Fruit fly (Drosophila melanogaster) whole organism, pupa: ENCODE results near the gene CG9150.

Source experiments
- CG10348 ChIP-seq: fragments of 200-800 bp; sonication (Bioruptor generic); IDR thresholded peaks from 2 replicates; pipeline ENCODE4 v1.3.6; 2022; ENCODE audit warnings: missing biosample characterization, missing genetic modification characterization
- CG12605 ChIP-seq: fragments of 200-800 bp; sonication (Bioruptor generic); IDR thresholded peaks from 2 replicates; pipeline ENCODE4 v1.3.6; 2022; ENCODE audit warnings: missing biosample characterization, missing genetic modification characterization
- CG13204 ChIP-seq: fragments of 200-800 bp; sonication (Bioruptor generic); optimal IDR thresholded peaks from 2 replicates; lab custom pipeline; 2018; ENCODE audit warnings: missing biosample characterization, mild to moderate bottlenecking, missing genetic modification characterization, moderate library complexity
- CG14655 ChIP-seq: fragments of 200-800 bp; sonication (Bioruptor generic); optimal IDR thresholded peaks from 3 replicates; lab custom pipeline; 2017; ENCODE audit warnings: mild to moderate bottlenecking, missing biosample characterization, missing genetic modification reagents, missing genetic modification characterization
- CG15710 ChIP-seq: fragments of 200-800 bp; sonication (Bioruptor generic); optimal IDR thresholded peaks from 2 replicates; lab custom pipeline; 2018; ENCODE audit warnings: missing biosample characterization, mild to moderate bottlenecking, missing genetic modification characterization, moderate library complexity
- CG17806 ChIP-seq: fragments of 200-800 bp; sonication (Bioruptor generic); optimal IDR thresholded peaks from 2 replicates; lab custom pipeline; 2018; ENCODE audit warnings: missing biosample characterization, mild to moderate bottlenecking, missing genetic modification characterization, moderate library complexity
- CG32121 ChIP-seq: fragments of 200-800 bp; sonication (Bioruptor generic); IDR thresholded peaks from 2 replicates; pipeline ENCODE4 v1.3.6; 2022; ENCODE audit warnings: missing biosample characterization, missing genetic modification characterization
- CG34367 ChIP-seq: fragments of 200-800 bp; sonication (Bioruptor generic); optimal IDR thresholded peaks from 2 replicates; lab custom pipeline; 2018; ENCODE audit warnings: missing biosample characterization, mild to moderate bottlenecking, missing genetic modification characterization
- CG4496 ChIP-seq: fragments of 200-800 bp; sonication (Bioruptor generic); IDR thresholded peaks from 3 replicates; pipeline ENCODE4 v1.3.6; 2022; ENCODE audit warnings: missing biosample characterization, missing genetic modification characterization
- CG8159 ChIP-seq: fragments of 200-800 bp; sonication (Bioruptor generic); optimal IDR thresholded peaks from 3 replicates; lab custom pipeline; 2018; ENCODE audit warnings: missing biosample characterization, mild to moderate bottlenecking, missing genetic modification characterization, moderate library complexity
- CG8301 ChIP-seq: fragments of 200-800 bp; sonication (Bioruptor generic); optimal IDR thresholded peaks from 2 replicates; lab custom pipeline; 2018; ENCODE audit warnings: missing biosample characterization, mild to moderate bottlenecking, missing genetic modification characterization
- CG9948 ChIP-seq: fragments of 200-800 bp; sonication (Bioruptor generic); optimal IDR thresholded peaks from 2 replicates; lab custom pipeline; 2018; ENCODE audit warnings: missing biosample characterization, mild to moderate bottlenecking, missing genetic modification characterization, moderate library complexity
- D1 ChIP-seq: fragments of 200-800 bp; sonication (Bioruptor generic); optimal IDR thresholded peaks from 2 replicates; lab custom pipeline; 2018; ENCODE audit warnings: missing biosample characterization, mild to moderate bottlenecking, missing genetic modification characterization, moderate library complexity
- EcR ChIP-seq: fragments of 200-800 bp; sonication (Bioruptor generic); optimal IDR thresholded peaks from 3 replicates; lab custom pipeline; 2019; ENCODE audit warnings: missing biosample characterization, missing genetic modification characterization, mild to moderate bottlenecking, moderate library complexity, missing genetic modification reagents
- Ets98B ChIP-seq: fragments of 200-800 bp; sonication (Bioruptor generic); IDR thresholded peaks from 2 replicates; pipeline ENCODE4 v1.3.6; 2022; ENCODE audit warnings: missing biosample characterization, missing genetic modification characterization
- Pif1A ChIP-seq: fragments of 200-800 bp; sonication (Bioruptor generic); optimal IDR thresholded peaks from 3 replicates; lab custom pipeline; 2016; ENCODE audit warnings: missing biosample characterization, missing genetic modification characterization
- Pif1B ChIP-seq: fragments of 200-800 bp; sonication (Bioruptor generic); optimal IDR thresholded peaks from 3 replicates; lab custom pipeline; 2016; ENCODE audit warnings: missing biosample characterization, missing genetic modification characterization
- Snoo ChIP-seq: fragments of 200-800 bp; sonication (Bioruptor generic); optimal IDR thresholded peaks from 3 replicates; lab custom pipeline; 2017; ENCODE audit warnings: missing biosample characterization, mild to moderate bottlenecking, missing genetic modification characterization, inconsistent platforms
- fd96Ca ChIP-seq: fragments of 200-800 bp; sonication (Bioruptor generic); IDR thresholded peaks from 3 replicates; pipeline ENCODE4 v1.3.6; 2022; ENCODE audit warnings: missing biosample characterization, missing genetic modification characterization
- gl ChIP-seq: fragments of 200-800 bp; sonication (Bioruptor generic); optimal IDR thresholded peaks from 2 replicates; lab custom pipeline; 2018; ENCODE audit warnings: missing biosample characterization, mild to moderate bottlenecking, missing genetic modification characterization
- rn ChIP-seq: fragments of 200-800 bp; sonication (Bioruptor generic); IDR thresholded peaks from 2 replicates; pipeline ENCODE4 v1.3.6; 2022; ENCODE audit warnings: missing biosample characterization, missing genetic modification characterization

The CG9150 gene

DNA sequence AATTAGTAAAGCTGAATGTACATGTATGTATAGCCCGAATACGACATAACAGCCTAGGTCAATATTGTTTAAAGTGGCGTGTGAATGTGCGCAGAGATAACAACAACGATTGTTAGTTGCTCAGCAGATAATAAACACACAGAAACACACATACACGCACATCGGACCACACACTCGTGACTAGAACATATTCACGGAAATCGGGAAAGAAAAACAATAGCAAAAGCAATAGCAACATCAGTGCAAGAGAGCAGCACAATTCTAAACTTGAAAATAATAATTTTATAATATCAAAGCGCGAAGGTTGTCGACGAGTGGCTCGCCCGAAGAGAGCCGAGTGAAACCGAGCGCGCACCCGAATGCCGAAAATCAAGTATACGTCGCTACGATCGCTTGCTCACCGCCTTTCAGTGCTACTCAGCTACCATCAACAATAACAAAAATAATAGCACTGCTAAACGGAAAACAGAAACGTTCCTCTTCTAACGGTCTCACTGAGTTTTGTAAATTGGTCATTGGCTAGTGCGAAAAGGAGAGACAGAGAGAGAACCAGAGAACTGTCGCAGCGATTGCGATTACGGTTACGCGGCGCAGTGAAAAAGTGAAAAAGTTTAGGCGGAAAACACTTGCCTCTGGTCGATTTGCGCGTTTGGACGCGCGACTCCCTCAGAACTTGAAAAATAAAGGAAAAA is 14.7 kb upstream of the CG9150 start:
- TF ChIP-seq CG17806 (tag; lab: Kevin White, UChicago) (no peak), CG8301 (tag; lab: Kevin White, UChicago) (no peak), CG4496 (GFP tag; lab: Robert Waterston, UW) (no peak), EcR (no peak), CG8159 (tag; lab: Kevin White, UChicago) (no peak), CG32121 (GFP tag; lab: Robert Waterston, UW) (no peak), fd96Ca (GFP tag; lab: Robert Waterston, UW) (no peak), CG14655 (GFP tag; lab: Kevin White, UChicago) (no peak), CG9948 (tag; lab: Kevin White, UChicago) (no peak), CG15710 (tag; lab: Kevin White, UChicago) (no peak), CG12605 (GFP tag; lab: Robert Waterston, UW) (no peak)

DNA sequence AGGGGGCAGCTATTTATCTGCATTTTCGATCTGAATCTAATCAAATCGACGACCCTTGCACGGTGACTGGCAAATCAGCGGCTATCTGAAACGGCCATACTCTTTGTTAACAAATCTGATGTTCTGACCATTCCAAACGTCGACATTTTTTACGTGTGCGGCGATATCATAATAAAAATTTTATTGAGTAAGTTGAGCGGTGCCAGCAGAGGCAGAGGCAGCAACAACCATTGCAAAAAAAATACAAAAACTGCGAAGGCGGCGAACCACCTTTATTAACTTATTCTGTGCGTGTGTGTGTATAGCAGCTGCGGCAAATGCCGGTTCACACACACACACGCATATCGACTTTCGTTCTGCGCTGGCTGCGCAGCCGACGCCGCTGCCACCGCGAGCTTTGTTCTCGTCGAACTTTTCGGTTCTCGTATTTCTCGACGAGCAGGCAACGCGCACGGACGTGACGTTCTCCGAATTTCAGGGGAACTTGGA is 13.8 kb upstream of the CG9150 start, which contains the start of gene Kr-h1:
TSS of gene Kr-h1 (plus strand) at position 447 of the 489 bp plus-strand sequence.
- no peak for TF ChIP-seq fd96Ca (GFP tag; lab: Robert Waterston, UW)
- TF ChIP-seq CG8159 (tag; lab: Kevin White, UChicago), result no peak
- no peak for TF ChIP-seq CG10348 (GFP tag; lab: Robert Waterston, UW)
- no peak for TF ChIP-seq CG4496 (GFP tag; lab: Robert Waterston, UW)
- TF ChIP-seq CG17806 (tag; lab: Kevin White, UChicago), result no peak

DNA sequence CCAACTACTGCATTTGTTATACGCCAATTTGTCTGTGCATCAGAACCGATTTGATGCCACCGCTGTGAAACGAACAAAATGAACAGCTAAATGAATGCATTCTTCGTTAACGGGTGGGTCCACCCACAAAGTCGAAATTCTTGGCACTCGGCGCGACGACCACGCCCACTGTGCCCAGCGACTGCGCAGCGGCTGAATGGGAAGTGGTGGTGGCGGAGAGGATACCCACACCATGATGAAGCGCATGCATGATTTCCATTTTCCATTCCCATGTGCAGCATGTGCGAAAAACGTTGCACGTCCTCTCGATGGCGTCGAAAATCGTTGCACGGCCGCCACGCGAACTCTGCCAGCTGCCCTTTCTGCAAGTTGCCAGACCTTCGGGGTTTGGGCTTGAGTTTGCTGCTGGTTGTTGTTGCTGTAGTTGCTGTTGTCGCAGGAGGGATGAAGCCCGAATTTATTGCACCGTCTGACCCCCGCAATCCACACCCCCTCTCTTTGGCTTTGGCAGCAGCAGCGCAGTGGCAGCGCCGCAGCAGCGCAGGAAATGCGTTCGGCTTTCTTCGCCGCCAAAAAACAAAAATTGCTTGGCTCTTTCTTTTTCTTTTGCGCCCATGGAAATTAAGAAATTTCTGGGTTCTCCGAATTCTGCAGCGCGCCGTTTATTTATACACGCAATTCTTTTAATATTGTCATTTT is 12.9 kb upstream of the CG9150 start:
- TF ChIP-seq rn (GFP tag; lab: Robert Waterston, UW) (no peak), fd96Ca (GFP tag; lab: Robert Waterston, UW) (no peak), CG10348 (GFP tag; lab: Robert Waterston, UW) (no peak), CG8301 (tag; lab: Kevin White, UChicago) (no peak), Snoo (tag; lab: Kevin White, UChicago) (peak; percentile 30), CG4496 (GFP tag; lab: Robert Waterston, UW) (peak; percentile 42; the same call in 1 of the 3 replicates), CG9948 (tag; lab: Kevin White, UChicago) (no peak), CG15710 (tag; lab: Kevin White, UChicago) (no peak), EcR (peak; percentile 60), CG17806 (tag; lab: Kevin White, UChicago) (no peak), Pif1B (GFP tag; lab: Kevin White, UChicago) (no peak)

DNA sequence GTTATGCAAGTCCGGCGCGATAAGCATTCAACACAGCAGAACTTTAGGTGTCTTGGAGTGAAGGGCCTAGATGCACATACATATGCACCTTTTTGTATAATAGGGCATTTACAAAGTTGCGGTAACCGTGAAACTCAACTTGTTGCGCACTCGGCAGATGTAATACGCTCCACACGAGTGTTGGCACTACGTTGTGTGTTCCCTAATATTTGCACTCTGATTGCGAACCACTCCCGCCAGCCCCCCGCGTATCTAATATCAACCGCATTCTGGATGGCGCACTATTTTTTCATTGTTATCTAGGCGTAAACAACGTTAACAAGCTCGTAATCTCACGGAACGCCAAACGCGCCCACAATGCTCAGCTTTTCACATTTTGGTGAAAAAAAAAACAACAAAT is 11.9 kb upstream of the CG9150 start:
- TF ChIP-seq CG14655 (GFP tag; lab: Kevin White, UChicago) (no peak), fd96Ca (GFP tag; lab: Robert Waterston, UW) (0 out of 3 replicates have a peak, but pooled peaks have one; percentile 23), EcR (no peak), CG12605 (GFP tag; lab: Robert Waterston, UW) (no peak), Snoo (tag; lab: Kevin White, UChicago) (no peak), CG4496 (GFP tag; lab: Robert Waterston, UW) (0 out of 3 replicates have a peak, but pooled peaks have one; percentile 38)

DNA sequence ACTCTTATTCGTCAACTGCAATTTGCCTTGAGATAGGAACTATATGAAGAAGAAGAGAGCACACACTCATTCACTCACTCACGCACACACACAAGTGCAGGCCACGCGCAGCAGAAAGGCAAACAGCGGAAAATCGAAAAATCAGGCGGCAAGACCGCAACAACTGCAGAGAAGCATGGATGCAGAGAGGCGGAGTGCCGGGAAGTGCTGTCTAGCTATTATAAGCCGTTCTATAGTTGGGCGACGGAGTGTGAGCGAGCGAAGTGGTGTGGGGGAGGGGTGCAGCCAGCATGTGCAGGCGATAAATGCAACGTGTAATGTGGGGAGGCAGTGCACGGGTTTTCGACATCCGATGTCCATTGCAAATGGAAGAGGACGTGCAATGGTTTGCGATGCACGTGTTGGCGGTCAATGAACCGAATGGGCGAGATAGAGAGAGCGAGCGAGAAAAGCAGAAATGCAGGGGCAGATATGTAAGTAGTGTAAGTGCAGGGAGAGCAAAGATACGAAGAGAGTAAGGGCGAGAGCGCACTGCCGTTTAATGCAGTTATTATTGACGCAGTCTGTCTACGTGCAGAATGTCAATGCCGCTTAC is 10.5 kb upstream of the CG9150 start:
- TF ChIP-seq CG4496 (GFP tag; lab: Robert Waterston, UW), result peak; percentile 57
- no peak for TF ChIP-seq CG34367 (tag; lab: Kevin White, UChicago)
- peak; percentile 72 for TF ChIP-seq CG13204
- peak; percentile 100 for TF ChIP-seq EcR
- TF ChIP-seq CG8159 (tag; lab: Kevin White, UChicago), result no peak
- no peak for TF ChIP-seq CG9948 (tag; lab: Kevin White, UChicago)
- TF ChIP-seq fd96Ca (GFP tag; lab: Robert Waterston, UW), result peak; percentile 29; the same call in 1 of the 3 replicates
- TF ChIP-seq gl (tag; lab: Kevin White, UChicago), result peak; percentile 1
- no peak for TF ChIP-seq CG12605 (GFP tag; lab: Robert Waterston, UW)
- TF ChIP-seq Pif1A, result no peak
- peak; percentile 5 for TF ChIP-seq CG8301 (tag; lab: Kevin White, UChicago)
- TF ChIP-seq CG10348 (GFP tag; lab: Robert Waterston, UW), result no peak
- TF ChIP-seq Pif1B (GFP tag; lab: Kevin White, UChicago), result no peak
- TF ChIP-seq CG15710 (tag; lab: Kevin White, UChicago), result no peak
- no peak for TF ChIP-seq D1 (tag; lab: Kevin White, UChicago)
- no peak for TF ChIP-seq rn (GFP tag; lab: Robert Waterston, UW)
- peak; percentile 75 for TF ChIP-seq CG32121 (GFP tag; lab: Robert Waterston, UW)
- peak; percentile 47; the same call in 1 of the 2 replicates for TF ChIP-seq Ets98B (GFP tag; lab: Robert Waterston, UW)
- no peak for TF ChIP-seq CG17806 (tag; lab: Kevin White, UChicago)
- no peak for TF ChIP-seq CG14655 (GFP tag; lab: Kevin White, UChicago)
- peak; percentile 56 for TF ChIP-seq Snoo (tag; lab: Kevin White, UChicago)
